Worm (Caenorhabditis elegans) whole organism, L4 larva: ENCODE results near the gene C31H2.3.

Experiments
- aly-2 ChIP-seq: sonication (generic microtip); optimal IDR thresholded peaks from 2 replicates; lab custom pipeline; 2018; ENCODE audit warnings: missing biosample characterization, missing genetic modification characterization
- ama-1 ChIP-seq: fragments of 150-350 bp; optimal IDR thresholded peaks from 2 replicates; lab custom pipeline; 2014; ENCODE audit warnings: inconsistent platforms, mixed read lengths
- arid-1 ChIP-seq: fragments of 200-800 bp; sonication (Bioruptor generic); conservative IDR thresholded peaks from 2 replicates; pipeline ENCODE4 v1.3.6; 2022; ENCODE audit warnings: missing genetic modification reagents, missing genetic modification characterization, missing compliant biosample characterization
- jun-1 ChIP-seq: fragments of 150-350 bp; optimal IDR thresholded peaks from 2 replicates; lab custom pipeline; 2014; ENCODE audit warnings: missing biosample characterization, missing genetic modification reagents, missing genetic modification characterization
- lin-39 ChIP-seq: fragments of 150-350 bp; optimal IDR thresholded peaks from 2 replicates; lab custom pipeline; 2014; ENCODE audit warnings: missing biosample characterization, missing genetic modification reagents, missing genetic modification characterization
- lsy-2 ChIP-seq, 2 experiments: fragments of 150-350 bp in 1 of 2; sonication (generic microtip) in 1 of 2; optimal IDR thresholded peaks; 2 replicates each; lab custom pipeline; 2014 to 2017; ENCODE audit warnings: missing biosample characterization in 2 of 2, missing genetic modification characterization in 2 of 2
- madf-5 ChIP-seq, 2 experiments: fragments of 200-800 bp; sonication (Bioruptor generic); IDR thresholded peaks; 2 replicates each; pipeline ENCODE4 v1.3.6; 2022; ENCODE audit warnings: missing compliant biosample characterization in 2 of 2, missing genetic modification characterization in 2 of 2
- nhr-28 ChIP-seq: fragments of 150-350 bp; optimal IDR thresholded peaks from 2 replicates; lab custom pipeline; 2014; ENCODE audit warnings: missing biosample characterization, missing genetic modification characterization
- nhr-76 ChIP-seq: fragments of 150-350 bp; optimal IDR thresholded peaks from 2 replicates; lab custom pipeline; 2014; ENCODE audit warnings: missing biosample characterization, missing genetic modification characterization
- nhr-77 ChIP-seq: fragments of 150-350 bp; optimal IDR thresholded peaks from 2 replicates; lab custom pipeline; 2014; ENCODE audit warnings: missing biosample characterization, missing genetic modification characterization
- pha-4 ChIP-seq, 2 experiments: fragments of 150-350 bp in 1 of 2; fragments of 200-800 bp in 1 of 2; sonication (Bioruptor generic) in 1 of 2; IDR thresholded peaks in 1 of 2; optimal IDR thresholded peaks in 1 of 2; 2 replicates each; pipeline versions ENCODE4 v1.3.6 to Lab custom; 2014 to 2022; ENCODE audit warnings: missing genetic modification characterization in 2 of 2, missing genetic modification reagents in 2 of 2, missing biosample characterization in 1 of 2, missing compliant biosample characterization in 1 of 2
- set-16 ChIP-seq: fragments of 200-800 bp; sonication (Bioruptor generic); IDR thresholded peaks from 2 replicates; pipeline ENCODE4 v1.3.6; 2022; ENCODE audit warnings: missing genetic modification reagents, missing genetic modification characterization, missing compliant biosample characterization
- snpc-4 ChIP-seq: fragments of 150-350 bp; optimal IDR thresholded peaks from 2 replicates; lab custom pipeline; 2014; ENCODE audit warnings: missing biosample characterization, missing genetic modification characterization
- unc-62 ChIP-seq, 3 experiments: fragments of 150-350 bp in 1 of 3; sonication (generic microtip); optimal IDR thresholded peaks in 2 of 3; peaks in 1 of 3; 1 replicate in 1 of 3; 2 replicates in 2 of 3; lab custom pipeline; 2014 to 2017; ENCODE audit warnings: missing biosample characterization in 3 of 3, missing genetic modification characterization in 3 of 3, missing genetic modification reagents in 3 of 3, missing genotype in 1 of 3

DNA sequence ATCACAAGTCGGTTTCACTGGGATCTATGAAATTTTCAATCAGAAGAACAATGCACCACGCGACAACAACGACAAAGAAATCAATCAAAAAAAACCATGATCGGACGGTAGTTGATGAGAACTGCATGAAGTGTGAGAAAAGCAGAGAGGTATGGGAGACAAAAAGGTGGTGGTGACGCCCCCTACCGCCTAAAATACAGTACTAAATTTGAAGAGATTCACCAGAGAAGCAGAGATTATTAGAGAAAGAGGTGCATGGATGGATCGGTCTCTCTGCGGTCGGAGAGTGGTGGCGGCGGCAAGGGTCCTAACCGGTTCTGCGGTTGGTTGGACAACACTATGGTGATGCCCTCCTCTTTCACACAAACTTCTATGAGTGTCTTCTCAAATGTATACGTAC, 34.9 kb downstream of the C31H2.3 start:
- no peak for TF ChIP-seq ama-1 (lab: Kevin White, UChicago)
- no peak for TF ChIP-seq pha-4 (GFP tag; IDR thresholded peaks at IDR 0.05; lab: Robert Waterston, UW)
- no peak for TF ChIP-seq pha-4 (tag; optimal IDR thresholded peaks at IDR 0.05; lab: Kevin White, UChicago)
- no peak for TF ChIP-seq nhr-76 (tag; lab: Kevin White, UChicago)
- TF ChIP-seq nhr-77 (tag; lab: Kevin White, UChicago) = no peak
- TF ChIP-seq lsy-2 (tag; optimal IDR thresholded peaks at IDR 0.05; lab: Kevin White, UChicago) = peak in 1 of 2 experiments; percentile 54
- TF ChIP-seq set-16 = peak; percentile 41
- TF ChIP-seq nhr-28 (tag; lab: Kevin White, UChicago) = peak; percentile 64
- TF ChIP-seq arid-1 = no peak
- TF ChIP-seq aly-2 (tag; lab: Kevin White, UChicago) = no peak
- no peak for TF ChIP-seq lin-39 (tag; lab: Kevin White, UChicago)
- no peak for TF ChIP-seq madf-5 (GFP tag; IDR thresholded peaks at IDR 0.05; lab: Robert Waterston, UW)
- TF ChIP-seq jun-1 = no peak
- TF ChIP-seq snpc-4 (tag; lab: Kevin White, UChicago) = no peak
- peak in 1 of 2 experiments; percentile 8 for TF ChIP-seq unc-62 (GFP tag; optimal IDR thresholded peaks at IDR 0.05 in 1 of 2; lab: Kevin White, UChicago)
- no peak for TF ChIP-seq unc-62 (tag; optimal IDR thresholded peaks at IDR 0.05; lab: Kevin White, UChicago)
